Worm (Caenorhabditis elegans) whole organism, late embryonic: ENCODE data around the gene F40E12.1.

ENCODE experiments used
- C08G9.2 ChIP-seq: sonication (generic microtip); optimal IDR thresholded peaks from 2 replicates; lab custom pipeline; 2016; ENCODE audit warnings: mild to moderate bottlenecking, missing genetic modification characterization, moderate library complexity, missing compliant biosample characterization
- C38D4.7 ChIP-seq: fragments of 200-800 bp; sonication (Bioruptor generic); optimal IDR thresholded peaks from 2 replicates; lab custom pipeline; 2018; ENCODE audit warnings: mild to moderate bottlenecking, missing genetic modification characterization, moderate library complexity, missing compliant biosample characterization
- F13H6.1 ChIP-seq: sonication (generic microtip); optimal IDR thresholded peaks from 2 replicates; lab custom pipeline; 2016; ENCODE audit warnings: missing genetic modification characterization, missing compliant biosample characterization
- T23F11.4 ChIP-seq: fragments of 200-800 bp; sonication (Bioruptor generic); optimal IDR thresholded peaks from 2 replicates; lab custom pipeline; 2018; ENCODE audit warnings: mild to moderate bottlenecking, missing genetic modification characterization, missing compliant biosample characterization
- ceh-2 ChIP-seq: sonication (generic microtip); optimal IDR thresholded peaks from 2 replicates; lab custom pipeline; 2016; ENCODE audit warnings: missing genotype, missing genetic modification characterization, missing compliant biosample characterization
- ceh-22 ChIP-seq: sonication (generic microtip); optimal IDR thresholded peaks from 2 replicates; lab custom pipeline; 2017; ENCODE audit warnings: missing biosample characterization, missing genetic modification characterization
- ceh-24 ChIP-seq: sonication (generic microtip); optimal IDR thresholded peaks from 2 replicates; lab custom pipeline; 2016; ENCODE audit warnings: mild to moderate bottlenecking, missing genetic modification characterization, missing compliant biosample characterization
- ceh-30 ChIP-seq: fragments of 150-350 bp; optimal IDR thresholded peaks from 2 replicates; lab custom pipeline; 2014; ENCODE audit warnings: missing biosample characterization, missing genetic modification characterization
- ceh-31 ChIP-seq: sonication (generic microtip); optimal IDR thresholded peaks from 2 replicates; lab custom pipeline; 2016; ENCODE audit warnings: missing genetic modification characterization, missing compliant biosample characterization
- ceh-45 ChIP-seq: fragments of 200-800 bp; sonication (Bioruptor generic); IDR thresholded peaks from 2 replicates; pipeline ENCODE4 v1.3.6; 2022; ENCODE audit warnings: missing genetic modification reagents, missing genetic modification characterization, missing compliant biosample characterization
- ceh-48 ChIP-seq: sonication (generic microtip); optimal IDR thresholded peaks from 2 replicates; lab custom pipeline; 2016; ENCODE audit warnings: missing genetic modification characterization, inconsistent platforms, missing compliant biosample characterization
- ceh-6 ChIP-seq: fragments of 200-800 bp; sonication (Bioruptor generic); optimal IDR thresholded peaks from 2 replicates; lab custom pipeline; 2018; ENCODE audit warnings: mild to moderate bottlenecking, missing genetic modification characterization, missing compliant biosample characterization
- ceh-9 ChIP-seq: sonication (generic microtip); optimal IDR thresholded peaks from 2 replicates; lab custom pipeline; 2016; ENCODE audit warnings: mild to moderate bottlenecking, missing genetic modification characterization, inconsistent platforms, missing compliant biosample characterization
- elt-2 ChIP-seq: sonication (generic microtip); optimal IDR thresholded peaks from 2 replicates; lab custom pipeline; 2016; ENCODE audit warnings: missing genetic modification reagents, missing genetic modification characterization, missing compliant biosample characterization
- elt-4 ChIP-seq: sonication (generic microtip); optimal IDR thresholded peaks from 2 replicates; lab custom pipeline; 2016; ENCODE audit warnings: missing genetic modification characterization, missing compliant biosample characterization
- ets-4 ChIP-seq: sonication (generic microtip); optimal IDR thresholded peaks from 2 replicates; lab custom pipeline; 2016; ENCODE audit warnings: missing genetic modification characterization, missing compliant biosample characterization
- fax-1 ChIP-seq: sonication (generic microtip); optimal IDR thresholded peaks from 2 replicates; lab custom pipeline; 2016; ENCODE audit warnings: missing genotype, missing genetic modification characterization, missing compliant biosample characterization
- fkh-10 ChIP-seq: fragments of 150-350 bp; optimal IDR thresholded peaks from 2 replicates; lab custom pipeline; 2014; ENCODE audit warnings: missing biosample characterization, missing genetic modification reagents, missing genetic modification characterization
- fkh-6 ChIP-seq: sonication (generic microtip); optimal IDR thresholded peaks from 2 replicates; lab custom pipeline; 2016; ENCODE audit warnings: missing genetic modification characterization, missing compliant biosample characterization
- gmeb-2 ChIP-seq: sonication (generic microtip); optimal IDR thresholded peaks from 2 replicates; lab custom pipeline; 2016; ENCODE audit warnings: missing genetic modification characterization, inconsistent platforms, missing compliant biosample characterization
- hlh-8 ChIP-seq: sonication (generic microtip); optimal IDR thresholded peaks from 2 replicates; lab custom pipeline; 2016; ENCODE audit warnings: missing genotype, missing genetic modification characterization, missing compliant biosample characterization
- lim-6 ChIP-seq: sonication (generic microtip); optimal IDR thresholded peaks from 2 replicates; lab custom pipeline; 2016; ENCODE audit warnings: missing genetic modification characterization, missing compliant biosample characterization
- lin-11 ChIP-seq: fragments of 200-800 bp; sonication (Bioruptor generic); optimal IDR thresholded peaks from 2 replicates; lab custom pipeline; 2018; ENCODE audit warnings: mild to moderate bottlenecking, missing genetic modification characterization, missing compliant biosample characterization
- nfya-1 ChIP-seq: sonication (generic microtip); optimal IDR thresholded peaks from 2 replicates; lab custom pipeline; 2017; ENCODE audit warnings: missing genetic modification characterization, mild to moderate bottlenecking, missing compliant biosample characterization, antibody characterized with exemption, moderate library complexity
- nhr-11 ChIP-seq: fragments of 150-350 bp; optimal IDR thresholded peaks from 2 replicates; lab custom pipeline; 2014; ENCODE audit warnings: missing biosample characterization, missing genetic modification characterization
- nhr-232 ChIP-seq: sonication (generic microtip); optimal IDR thresholded peaks from 2 replicates; lab custom pipeline; 2016; ENCODE audit warnings: missing genetic modification characterization, missing compliant biosample characterization
- odd-2 ChIP-seq: sonication (generic microtip); optimal IDR thresholded peaks from 2 replicates; lab custom pipeline; 2017; ENCODE audit warnings: antibody characterized with exemption, mild to moderate bottlenecking, missing genetic modification characterization, missing compliant biosample characterization
- pag-3 ChIP-seq: sonication (generic microtip); optimal IDR thresholded peaks from 2 replicates; lab custom pipeline; 2016; ENCODE audit warnings: missing compliant biosample characterization, missing genetic modification characterization, borderline replicate concordance
- pax-1 ChIP-seq: fragments of 150-350 bp; optimal IDR thresholded peaks from 2 replicates; lab custom pipeline; 2014; ENCODE audit warnings: missing biosample characterization, missing genetic modification characterization
- pha-2 ChIP-seq: sonication (generic microtip); optimal IDR thresholded peaks from 2 replicates; lab custom pipeline; 2017; ENCODE audit warnings: mild to moderate bottlenecking, missing genetic modification characterization, missing compliant biosample characterization
- pha-4 ChIP-seq: fragments of 150-350 bp; optimal IDR thresholded peaks from 2 replicates; lab custom pipeline; 2018; ENCODE audit warnings: missing biosample characterization, missing genetic modification reagents, missing genetic modification characterization
- pros-1 ChIP-seq: fragments of 150-350 bp; optimal IDR thresholded peaks from 2 replicates; lab custom pipeline; 2014; ENCODE audit warnings: missing biosample characterization, missing genetic modification reagents, missing genetic modification characterization
- rnt-1 ChIP-seq: sonication (generic microtip); optimal IDR thresholded peaks from 2 replicates; lab custom pipeline; 2016; ENCODE audit warnings: missing genetic modification characterization, missing compliant biosample characterization
- sdc-2 ChIP-seq: sonication (generic microtip); optimal IDR thresholded peaks from 2 replicates; lab custom pipeline; 2016; ENCODE audit warnings: missing genotype, missing genetic modification characterization, missing compliant biosample characterization
- sox-4 ChIP-seq: sonication (generic microtip); optimal IDR thresholded peaks from 2 replicates; lab custom pipeline; 2017; ENCODE audit warnings: mild to moderate bottlenecking, missing genetic modification characterization, inconsistent platforms, missing compliant biosample characterization
- tbx-2 ChIP-seq: sonication (generic microtip); optimal IDR thresholded peaks from 2 replicates; lab custom pipeline; 2016; ENCODE audit warnings: missing genetic modification characterization, missing compliant biosample characterization
- tbx-7 ChIP-seq: sonication (generic microtip); optimal IDR thresholded peaks from 2 replicates; lab custom pipeline; 2016; ENCODE audit warnings: missing genotype, missing genetic modification characterization, missing compliant biosample characterization
- unc-42 ChIP-seq: sonication (generic microtip); optimal IDR thresholded peaks from 2 replicates; lab custom pipeline; 2016; ENCODE audit warnings: missing genotype, missing genetic modification characterization, missing compliant biosample characterization
- unc-86 ChIP-seq: sonication (generic microtip); optimal IDR thresholded peaks from 2 replicates; lab custom pipeline; 2016; ENCODE audit warnings: missing genetic modification characterization, missing compliant biosample characterization

F40E12.1 gene

DNA sequence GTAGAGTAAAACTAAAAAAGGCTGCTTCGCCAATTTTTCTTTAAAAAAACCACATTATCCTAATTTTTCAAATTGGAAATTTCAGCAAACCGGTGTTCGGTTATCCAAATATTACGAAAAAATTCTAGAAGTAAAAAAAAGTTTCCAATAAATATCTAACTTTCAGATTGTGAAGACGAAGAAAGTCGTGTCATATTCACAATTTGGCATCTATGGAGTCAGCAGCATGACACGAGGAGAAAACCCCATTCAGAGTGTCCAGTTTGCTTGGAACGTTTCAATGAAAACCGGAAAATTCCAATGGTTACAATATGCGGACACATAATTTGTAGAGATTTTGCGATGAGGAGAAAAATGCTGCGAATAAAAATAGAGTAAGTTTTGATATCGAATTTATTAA, 22.3 kb upstream of the F40E12.1 start, which contains the start of gene Y49F6A.12:
Gene Y49F6A.12, plus strand, starts transcription at position 301 of the 400 bp plus-strand sequence.
- no peak for TF ChIP-seq ceh-31
- no peak for TF ChIP-seq ceh-2 (tag; lab: Kevin White, UChicago)
- no peak for TF ChIP-seq ets-4 (tag; lab: Kevin White, UChicago)
- TF ChIP-seq tbx-7 (tag; lab: Kevin White, UChicago) = no peak
- no peak for TF ChIP-seq fkh-6 (tag; lab: Kevin White, UChicago)
- TF ChIP-seq ceh-6 (GFP tag; lab: Kevin White, UChicago) = no peak
- no peak for TF ChIP-seq elt-2 (tag; lab: Kevin White, UChicago)
- no peak for TF ChIP-seq rnt-1 (tag; lab: Kevin White, UChicago)
- TF ChIP-seq pag-3 (tag; lab: Kevin White, UChicago) = no peak
- no peak for TF ChIP-seq unc-86 (tag; lab: Kevin White, UChicago)
- TF ChIP-seq ceh-48 (tag; lab: Kevin White, UChicago) = no peak
- no peak for TF ChIP-seq nfya-1 (tag; lab: Kevin White, UChicago)
- TF ChIP-seq gmeb-2 (tag; lab: Kevin White, UChicago) = no peak
- no peak for TF ChIP-seq ceh-22 (tag; lab: Kevin White, UChicago)
- no peak for TF ChIP-seq nhr-232
- TF ChIP-seq C08G9.2 (tag; lab: Kevin White, UChicago) = no peak
- no peak for TF ChIP-seq F13H6.1 (tag; lab: Kevin White, UChicago)
- TF ChIP-seq unc-42 (tag; lab: Kevin White, UChicago) = no peak
- no peak for TF ChIP-seq C38D4.7

DNA sequence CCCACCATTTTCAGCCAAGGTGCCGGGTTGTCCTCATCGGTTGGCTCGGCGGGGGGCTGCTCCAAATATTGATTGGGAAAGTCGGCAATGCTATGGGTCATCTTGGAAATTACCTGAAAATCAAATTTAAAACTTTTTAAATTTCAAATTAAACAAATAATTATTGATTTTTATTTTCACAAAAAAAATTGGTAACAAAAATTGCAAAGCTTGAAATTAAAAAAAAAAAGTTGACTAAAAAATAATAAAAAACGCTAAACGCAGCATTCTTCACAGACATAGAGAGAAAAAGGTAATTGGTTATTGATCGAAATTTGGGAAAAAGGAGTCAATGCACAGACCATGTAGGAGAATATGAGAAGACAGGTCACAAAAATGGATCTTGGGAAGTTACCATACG, 18.9 kb upstream of the F40E12.1 start, which contains the start of gene Y49F6A.11:
Gene Y49F6A.11, minus strand, starts transcription at position 101 of the 400 bp plus-strand sequence.
- TF ChIP-seq elt-4 (tag; lab: Kevin White, UChicago) (no peak), unc-86 (tag; lab: Kevin White, UChicago) (no peak), ceh-22 (tag; lab: Kevin White, UChicago) (no peak), pha-2 (tag; lab: Kevin White, UChicago) (no peak), sdc-2 (no peak), F13H6.1 (tag; lab: Kevin White, UChicago) (no peak), ceh-30 (tag; lab: Kevin White, UChicago) (no peak), pag-3 (tag; lab: Kevin White, UChicago) (no peak), nhr-11 (tag; lab: Kevin White, UChicago) (no peak)
- TF ChIP-seq, all 69 proteins: peak for 0

- TF ChIP-seq elt-4 (tag; lab: Kevin White, UChicago) (no peak), pag-3 (tag; lab: Kevin White, UChicago) (no peak), hlh-8 (tag; lab: Kevin White, UChicago) (no peak), tbx-7 (tag; lab: Kevin White, UChicago) (no peak), ceh-2 (tag; lab: Kevin White, UChicago) (no peak), F13H6.1 (tag; lab: Kevin White, UChicago) (no peak), fkh-10 (GFP tag; lab: Kevin White, UChicago) (no peak), ceh-24 (tag; lab: Kevin White, UChicago) (no peak), pax-1 (tag; lab: Kevin White, UChicago) (no peak)
Measured at ce11 chrII:3604578-3604977, 13.0 kb upstream of the F40E12.1 start.

DNA sequence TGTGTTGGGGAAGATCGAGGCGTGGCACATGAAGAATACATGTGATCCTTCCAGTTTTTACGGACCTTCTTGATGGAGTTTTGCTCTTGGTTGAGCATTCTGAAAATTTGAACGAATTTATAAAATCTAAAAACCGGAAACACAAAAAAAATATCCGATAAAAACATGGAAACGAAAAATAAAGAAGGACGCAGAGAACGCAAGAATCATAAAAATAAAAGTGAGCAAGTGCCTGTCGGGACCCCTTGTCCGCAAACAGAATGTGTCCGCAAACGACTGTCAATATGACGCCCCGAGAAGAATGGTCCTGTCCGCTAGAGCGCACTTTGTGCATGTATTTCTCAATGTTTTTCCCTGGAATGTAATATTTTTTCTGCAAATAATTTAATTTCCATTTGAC, 7.8 kb upstream of the F40E12.1 start, which contains the start of gene Y49F6A.5:
Gene Y49F6A.5, minus strand, starts transcription at position 101 of the 400 bp plus-strand sequence.
- TF ChIP-seq tbx-2 (tag; lab: Kevin White, UChicago) (no peak), odd-2 (tag; lab: Kevin White, UChicago) (no peak), C38D4.7 (no peak), pax-1 (tag; lab: Kevin White, UChicago) (no peak), sox-4 (tag; lab: Kevin White, UChicago) (no peak), pros-1 (tag; lab: Kevin White, UChicago) (no peak), ceh-31 (no peak), nhr-232 (no peak), lim-6 (tag; lab: Kevin White, UChicago) (no peak), fax-1 (tag; lab: Kevin White, UChicago) (no peak), ceh-30 (tag; lab: Kevin White, UChicago) (no peak), lin-11 (tag; lab: Kevin White, UChicago) (no peak), pha-4 (no peak), ceh-45 (GFP tag; lab: Robert Waterston, UW) (no peak), ceh-9 (no peak), rnt-1 (tag; lab: Kevin White, UChicago) (no peak), T23F11.4 (GFP tag; lab: Kevin White, UChicago) (no peak)
- TF ChIP-seq, all 69 proteins: peak for 0
